Worm (Caenorhabditis elegans) whole organism, early embryonic: Measurements from ENCODE around the gene ZK1307.7.

Experiments used
- B0310.2 ChIP-seq: sonication (generic microtip); optimal IDR thresholded peaks from 2 replicates; lab custom pipeline; 2016; ENCODE audit warnings: mild to moderate bottlenecking, missing genetic modification characterization, missing compliant biosample characterization
- F13C5.2 ChIP-seq: sonication (generic microtip); optimal IDR thresholded peaks from 2 replicates; lab custom pipeline; 2017; ENCODE audit warnings: mild to moderate bottlenecking, missing genetic modification characterization, inconsistent platforms, missing compliant biosample characterization
- aly-1 ChIP-seq: sonication (generic microtip); optimal IDR thresholded peaks from 2 replicates; lab custom pipeline; 2016; ENCODE audit warnings: missing genetic modification characterization, missing compliant biosample characterization
- ama-1 ChIP-seq: fragments of 150-350 bp; optimal IDR thresholded peaks from 2 replicates; lab custom pipeline; 2014
- ceh-13 ChIP-seq: fragments of 200-800 bp; sonication (Bioruptor generic); optimal IDR thresholded peaks from 2 replicates; lab custom pipeline; 2018; ENCODE audit warnings: mild to moderate bottlenecking, missing genetic modification characterization, missing compliant biosample characterization
- ceh-36 ChIP-seq: sonication (generic microtip); optimal IDR thresholded peaks from 2 replicates; lab custom pipeline; 2016; ENCODE audit warnings: missing genetic modification characterization, inconsistent platforms, missing compliant biosample characterization
- ets-7 ChIP-seq: sonication (generic microtip); optimal IDR thresholded peaks from 2 replicates; lab custom pipeline; 2016; ENCODE audit warnings: missing genotype, missing genetic modification characterization, missing compliant biosample characterization
- flt-1 ChIP-seq: fragments of 200-800 bp; sonication (Bioruptor generic); IDR thresholded peaks from 2 replicates; pipeline ENCODE4 v1.3.6; 2022; ENCODE audit warnings: missing genetic modification characterization, missing compliant biosample characterization
- hmbx-1 ChIP-seq: sonication (generic microtip); optimal IDR thresholded peaks from 2 replicates; lab custom pipeline; 2016; ENCODE audit warnings: mild to moderate bottlenecking, missing genetic modification characterization, missing compliant biosample characterization
- hmg-4 ChIP-seq: fragments of 200-800 bp; sonication (Bioruptor generic); optimal IDR thresholded peaks from 2 replicates; lab custom pipeline; 2018; ENCODE audit warnings: mild to moderate bottlenecking, missing genetic modification characterization, missing compliant biosample characterization
- hnd-1 ChIP-seq: sonication (generic microtip); optimal IDR thresholded peaks from 2 replicates; lab custom pipeline; 2016; ENCODE audit warnings: missing genetic modification characterization, missing compliant biosample characterization
- pes-1 ChIP-seq: fragments of 200-800 bp; sonication (Bioruptor generic); IDR thresholded peaks from 2 replicates; pipeline ENCODE4 v1.3.6; 2022; ENCODE audit warnings: missing genetic modification reagents, missing genetic modification characterization, missing compliant biosample characterization
- scrt-1 ChIP-seq: fragments of 200-800 bp; sonication (Bioruptor generic); IDR thresholded peaks from 2 replicates; pipeline ENCODE4 v1.3.6; 2022; ENCODE audit warnings: missing genetic modification characterization, missing compliant biosample characterization
- sea-1 ChIP-seq: fragments of 200-800 bp; sonication (Bioruptor generic); conservative IDR thresholded peaks from 2 replicates; pipeline ENCODE4 v1.3.6; 2022; ENCODE audit warnings: missing genetic modification characterization, missing compliant biosample characterization
- tbx-11 ChIP-seq: fragments of 200-800 bp; sonication (Bioruptor generic); IDR thresholded peaks from 2 replicates; pipeline ENCODE4 v1.3.6; 2022; ENCODE audit warnings: missing genetic modification characterization, missing compliant biosample characterization
- tbx-37 ChIP-seq: fragments of 200-800 bp; sonication (Bioruptor generic); conservative IDR thresholded peaks from 2 replicates; pipeline ENCODE4 v1.3.6; 2022; ENCODE audit warnings: missing genetic modification reagents, missing genetic modification characterization, missing compliant biosample characterization
- tra-4 ChIP-seq: sonication (generic microtip); optimal IDR thresholded peaks from 2 replicates; lab custom pipeline; 2017; ENCODE audit warnings: missing genetic modification characterization, missing compliant biosample characterization

The ZK1307.7 gene

DNA sequence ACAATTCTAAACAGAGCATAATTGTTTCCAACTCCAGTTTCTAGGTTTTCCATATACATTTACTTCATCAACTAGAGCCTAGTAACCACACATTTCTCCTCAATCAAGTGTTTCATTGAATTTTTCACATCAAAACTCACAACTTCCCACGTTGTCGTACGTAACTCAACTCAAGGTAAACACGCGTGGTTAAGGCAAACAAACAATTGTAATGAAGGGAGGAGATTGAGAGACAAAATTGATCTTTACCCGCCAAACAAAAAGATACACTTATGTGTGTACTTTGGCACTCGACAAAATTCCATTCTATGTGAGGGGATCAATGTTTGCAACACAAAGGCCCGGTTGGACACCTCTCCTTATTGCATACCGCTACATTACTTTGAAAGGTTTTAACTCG lies 31.1 kb upstream of the ZK1307.7 start, which contains the start of gene nhr-19:
Gene nhr-19 (minus strand): TSS at position 191 of the 400 bp plus-strand sequence.
- TF ChIP-seq sea-1 (no peak), tbx-37 (GFP tag; lab: Robert Waterston, UW) (no peak), tbx-11 (GFP tag; lab: Robert Waterston, UW) (no peak), flt-1 (GFP tag; lab: Robert Waterston, UW) (no peak)

DNA sequence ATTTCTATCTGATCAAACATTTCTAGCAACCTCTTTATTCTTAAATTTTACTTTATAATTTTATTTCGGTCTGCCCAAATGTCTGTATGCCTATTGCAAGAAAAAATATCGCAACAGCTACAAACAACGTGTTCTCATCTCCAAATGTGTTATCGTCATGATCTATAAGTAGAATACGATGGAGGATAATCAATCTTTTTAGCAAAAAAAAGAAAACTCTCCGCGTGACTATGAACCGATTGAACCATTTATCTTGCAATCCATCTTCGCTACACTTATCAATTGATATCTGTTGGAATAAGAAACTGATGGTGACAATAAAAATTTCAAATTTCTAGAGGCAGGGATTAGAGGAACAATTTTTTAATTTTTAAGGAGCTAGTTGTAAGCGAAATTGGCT lies 30.4 kb upstream of the ZK1307.7 start:
- no peak for TF ChIP-seq ceh-36
- TF ChIP-seq ets-7 (tag; lab: Kevin White, UChicago): no peak
- no peak for TF ChIP-seq hnd-1 (tag; lab: Kevin White, UChicago)
- no peak for TF ChIP-seq tbx-11 (GFP tag; lab: Robert Waterston, UW)
- TF ChIP-seq F13C5.2: no peak
- TF ChIP-seq hmbx-1 (tag; lab: Kevin White, UChicago): no peak
- no peak for TF ChIP-seq B0310.2 (tag; lab: Kevin White, UChicago)
- no peak for TF ChIP-seq ama-1 (lab: Kevin White, UChicago)
- TF ChIP-seq flt-1 (GFP tag; lab: Robert Waterston, UW): no peak
- TF ChIP-seq aly-1 (tag; lab: Kevin White, UChicago): no peak
- TF ChIP-seq pes-1 (GFP tag; lab: Robert Waterston, UW): no peak
- no peak for TF ChIP-seq scrt-1 (GFP tag; lab: Robert Waterston, UW)
- TF ChIP-seq tra-4 (tag; lab: Kevin White, UChicago): no peak
- TF ChIP-seq tbx-37 (GFP tag; lab: Robert Waterston, UW): no peak
- TF ChIP-seq sea-1: no peak
- TF ChIP-seq ceh-13 (GFP tag; lab: Kevin White, UChicago): no peak
- no peak for TF ChIP-seq hmg-4 (GFP tag; lab: Kevin White, UChicago)

DNA sequence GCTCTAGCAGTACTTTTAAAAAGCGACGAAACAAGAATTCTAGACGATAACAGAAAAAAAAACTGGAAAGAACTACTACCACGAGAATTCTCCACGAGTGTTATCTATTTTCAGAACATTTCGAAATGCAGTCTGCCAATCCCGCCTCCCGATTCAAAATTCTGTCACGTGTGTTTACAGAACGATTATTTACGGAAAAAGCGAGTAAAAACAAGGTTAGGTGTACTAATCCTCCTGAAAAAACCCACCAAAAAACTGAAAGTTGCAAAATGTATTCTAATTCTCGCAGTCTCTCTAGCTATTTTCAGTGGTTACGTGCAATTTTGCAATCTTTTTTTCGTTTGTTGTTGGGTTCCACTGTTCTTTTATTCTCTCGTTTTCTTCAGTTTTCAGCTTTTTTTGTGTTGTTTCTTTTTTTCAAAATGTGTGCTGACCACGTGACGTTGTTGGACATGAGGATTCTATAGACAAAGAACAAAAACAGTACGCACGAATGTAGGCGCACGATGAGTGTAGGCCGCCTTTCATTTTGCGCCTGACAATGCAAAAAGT lies 29.8 kb upstream of the ZK1307.7 start:
- TF ChIP-seq tra-4 (tag; lab: Kevin White, UChicago) (no peak), hnd-1 (tag; lab: Kevin White, UChicago) (no peak), hmg-4 (GFP tag; lab: Kevin White, UChicago) (no peak), B0310.2 (tag; lab: Kevin White, UChicago) (no peak), tbx-11 (GFP tag; lab: Robert Waterston, UW) (no peak), flt-1 (GFP tag; lab: Robert Waterston, UW) (no peak), tbx-37 (GFP tag; lab: Robert Waterston, UW) (no peak), ceh-13 (GFP tag; lab: Kevin White, UChicago) (no peak), pes-1 (GFP tag; lab: Robert Waterston, UW) (no peak), scrt-1 (GFP tag; lab: Robert Waterston, UW) (no peak), sea-1 (no peak), ceh-36 (no peak), ama-1 (lab: Kevin White, UChicago) (no peak), ets-7 (tag; lab: Kevin White, UChicago) (no peak), F13C5.2 (no peak), hmbx-1 (tag; lab: Kevin White, UChicago) (no peak), aly-1 (tag; lab: Kevin White, UChicago) (no peak)

DNA sequence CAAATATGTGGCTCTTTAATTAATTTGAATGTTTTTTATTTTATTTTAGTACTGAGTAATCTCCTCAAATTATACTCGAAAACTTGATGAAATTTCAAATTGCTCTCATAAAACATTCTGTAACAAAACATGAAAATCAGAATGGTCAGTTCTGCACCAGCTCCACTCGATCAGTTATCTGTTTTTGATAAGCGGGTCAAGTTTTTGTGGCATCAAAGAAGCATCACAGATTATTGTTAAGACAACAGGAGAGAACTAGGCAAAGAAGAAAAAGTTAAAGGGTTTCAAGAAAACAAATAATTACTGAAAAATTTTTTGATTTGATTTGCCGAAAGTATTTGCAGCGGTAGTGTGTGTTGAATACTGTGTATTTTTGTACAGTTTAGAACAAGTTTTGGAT lies 29.3 kb upstream of the ZK1307.7 start:
- no peak for TF ChIP-seq sea-1
- no peak for TF ChIP-seq tbx-37 (GFP tag; lab: Robert Waterston, UW)
- TF ChIP-seq hmbx-1 (tag; lab: Kevin White, UChicago): no peak
- no peak for TF ChIP-seq scrt-1 (GFP tag; lab: Robert Waterston, UW)
- TF ChIP-seq pes-1 (GFP tag; lab: Robert Waterston, UW): no peak
- TF ChIP-seq B0310.2 (tag; lab: Kevin White, UChicago): no peak
- no peak for TF ChIP-seq aly-1 (tag; lab: Kevin White, UChicago)
- no peak for TF ChIP-seq ama-1 (lab: Kevin White, UChicago)
- no peak for TF ChIP-seq tra-4 (tag; lab: Kevin White, UChicago)
- no peak for TF ChIP-seq tbx-11 (GFP tag; lab: Robert Waterston, UW)

DNA sequence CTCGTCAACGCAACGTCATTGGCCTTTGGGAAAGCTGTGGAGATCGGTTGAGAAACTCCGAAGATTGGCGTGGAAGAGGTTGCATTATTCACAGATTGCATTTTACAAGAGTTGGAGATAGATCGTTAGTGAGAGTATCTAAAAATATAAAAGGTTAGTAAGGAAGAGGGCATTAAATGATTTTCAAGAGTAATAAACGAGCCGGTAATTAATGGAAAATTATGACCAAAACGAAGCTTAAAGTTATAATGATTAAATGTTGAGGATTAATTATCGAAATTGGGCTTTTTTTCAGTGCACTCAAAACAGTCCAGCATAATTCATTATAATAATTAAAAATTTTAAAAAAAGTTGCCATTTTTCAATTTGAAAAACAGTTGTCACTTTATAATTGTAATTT lies 27.1 kb upstream of the ZK1307.7 start, which contains the start of gene pap-2:
Gene pap-2 (minus strand): TSS at position 101 of the 400 bp plus-strand sequence.
- TF ChIP-seq B0310.2 (tag; lab: Kevin White, UChicago) (no peak), tbx-37 (GFP tag; lab: Robert Waterston, UW) (no peak), tbx-11 (GFP tag; lab: Robert Waterston, UW) (no peak), aly-1 (tag; lab: Kevin White, UChicago) (no peak), ama-1 (lab: Kevin White, UChicago) (no peak), hmbx-1 (tag; lab: Kevin White, UChicago) (no peak), hnd-1 (tag; lab: Kevin White, UChicago) (no peak), ceh-13 (GFP tag; lab: Kevin White, UChicago) (no peak), F13C5.2 (no peak), pes-1 (GFP tag; lab: Robert Waterston, UW) (no peak), scrt-1 (GFP tag; lab: Robert Waterston, UW) (no peak), tra-4 (tag; lab: Kevin White, UChicago) (no peak), sea-1 (no peak), ceh-36 (no peak)

DNA sequence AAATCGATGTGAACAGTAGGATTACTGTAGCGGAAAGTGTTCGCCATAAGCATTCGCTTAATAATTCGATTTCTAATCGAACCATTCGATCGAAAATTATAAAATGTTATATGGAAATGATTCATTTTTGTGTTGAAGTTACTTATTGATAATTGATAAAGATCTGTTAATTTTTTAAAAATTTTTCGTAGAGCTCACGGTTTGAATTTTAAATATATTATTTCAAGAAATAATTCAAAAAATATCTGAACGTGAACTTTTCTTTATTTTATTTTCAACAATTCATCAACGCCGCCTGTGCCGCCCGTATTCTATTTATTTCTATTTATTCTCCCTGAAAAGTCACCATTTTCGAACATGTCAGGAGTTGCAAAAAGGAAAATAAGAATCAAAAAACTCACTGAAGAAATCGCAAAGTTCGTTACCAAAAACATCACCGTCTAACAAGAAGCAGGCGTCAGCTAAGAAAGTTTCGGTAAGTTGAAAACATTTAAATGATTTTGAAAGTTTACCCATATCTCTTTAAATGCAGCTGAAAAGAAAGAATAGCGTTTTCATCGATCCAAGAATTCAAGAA lies 25.0 kb upstream of the ZK1307.7 start, which contains the start of the genes T15H9.5 and T15H9.4:
Gene T15H9.5 (minus strand): TSS at position 101 of the 577 bp plus-strand sequence.
Gene T15H9.4 (plus strand): TSS at position 527 of the 577 bp plus-strand sequence.
- TF ChIP-seq tbx-37 (GFP tag; lab: Robert Waterston, UW) (no peak), B0310.2 (tag; lab: Kevin White, UChicago) (no peak), ama-1 (lab: Kevin White, UChicago) (no peak), pes-1 (GFP tag; lab: Robert Waterston, UW) (no peak), hnd-1 (tag; lab: Kevin White, UChicago) (no peak), tbx-11 (GFP tag; lab: Robert Waterston, UW) (no peak), sea-1 (no peak), ceh-13 (GFP tag; lab: Kevin White, UChicago) (no peak), flt-1 (GFP tag; lab: Robert Waterston, UW) (no peak), hmbx-1 (tag; lab: Kevin White, UChicago) (no peak), hmg-4 (GFP tag; lab: Kevin White, UChicago) (no peak), scrt-1 (GFP tag; lab: Robert Waterston, UW) (no peak), tra-4 (tag; lab: Kevin White, UChicago) (no peak), F13C5.2 (no peak), ets-7 (tag; lab: Kevin White, UChicago) (no peak), ceh-36 (no peak)
